Fruit fly (Drosophila melanogaster) whole organism, prepupa: ENCODE measurements around the gene CG13113.

Experiments
- CG10631 ChIP-seq: fragments of 200-800 bp; sonication (Bioruptor generic); optimal IDR thresholded peaks from 2 replicates; lab custom pipeline; 2016; ENCODE audit warnings: missing biosample characterization, missing genetic modification characterization
- CG11762 ChIP-seq: fragments of 200-800 bp; sonication (Bioruptor generic); optimal IDR thresholded peaks from 3 replicates; lab custom pipeline; 2016; ENCODE audit warnings: missing biosample characterization, missing genetic modification characterization; ENCODE audit not compliant: insufficient read depth
- CG11902 ChIP-seq: fragments of 200-800 bp; sonication (Bioruptor generic); optimal IDR thresholded peaks from 3 replicates; lab custom pipeline; 2016; ENCODE audit warnings: missing biosample characterization, missing genetic modification characterization
- CG15336 ChIP-seq: fragments of 200-800 bp; sonication (Bioruptor generic); IDR thresholded peaks from 2 replicates; pipeline ENCODE4 v1.3.6; 2022; ENCODE audit warnings: missing biosample characterization, missing genetic modification characterization
- CG16779 ChIP-seq: fragments of 200-800 bp; sonication (Bioruptor generic); optimal IDR thresholded peaks from 3 replicates; lab custom pipeline; 2017; ENCODE audit warnings: missing biosample characterization, mild to moderate bottlenecking, missing genetic modification characterization
- CG3032 ChIP-seq: fragments of 200-800 bp; optimal IDR thresholded peaks from 2 replicates; lab custom pipeline; 2019; ENCODE audit warnings: missing biosample characterization, mild to moderate bottlenecking, missing genetic modification characterization, moderate library complexity
- CG31627 ChIP-seq: fragments of 200-800 bp; sonication (Bioruptor generic); optimal IDR thresholded peaks from 3 replicates; lab custom pipeline; 2016; ENCODE audit warnings: missing biosample characterization, missing genetic modification characterization
- CG32006 ChIP-seq: fragments of 200-800 bp; sonication (Bioruptor generic); optimal IDR thresholded peaks from 3 replicates; lab custom pipeline; 2017; ENCODE audit warnings: missing biosample characterization, mild to moderate bottlenecking, missing genetic modification characterization
- CG34406 ChIP-seq: fragments of 200-800 bp; sonication (Bioruptor generic); optimal IDR thresholded peaks from 3 replicates; lab custom pipeline; 2016; ENCODE audit warnings: missing biosample characterization, missing genetic modification characterization
- CG3919 ChIP-seq: fragments of 200-800 bp; sonication (Bioruptor generic); optimal IDR thresholded peaks from 3 replicates; lab custom pipeline; 2016; ENCODE audit warnings: missing biosample characterization, missing genetic modification characterization
- CG4318 ChIP-seq: fragments of 200-800 bp; sonication (Bioruptor generic); optimal IDR thresholded peaks from 3 replicates; lab custom pipeline; 2017; ENCODE audit warnings: missing biosample characterization, mild to moderate bottlenecking, missing genetic modification characterization
- CG6163 ChIP-seq: fragments of 200-800 bp; sonication (Bioruptor generic); IDR thresholded peaks from 3 replicates; pipeline ENCODE4 v1.3.6; 2022; ENCODE audit warnings: missing biosample characterization, missing genetic modification characterization
- CG6276 ChIP-seq: fragments of 200-800 bp; sonication (Bioruptor generic); optimal IDR thresholded peaks from 2 replicates; lab custom pipeline; 2017; ENCODE audit warnings: missing biosample characterization, mild to moderate bottlenecking, missing genetic modification characterization
- CG6808 ChIP-seq: fragments of 200-800 bp; sonication (Bioruptor generic); optimal IDR thresholded peaks from 3 replicates; lab custom pipeline; 2017; ENCODE audit warnings: missing biosample characterization, missing genetic modification characterization, mild to moderate bottlenecking, moderate library complexity, missing genetic modification reagents
- CG8119 ChIP-seq: fragments of 200-800 bp; sonication (Bioruptor generic); IDR thresholded peaks from 3 replicates; pipeline ENCODE4 v1.3.6; 2022; ENCODE audit warnings: missing biosample characterization, missing genetic modification characterization
- CG8319 ChIP-seq: fragments of 200-800 bp; sonication (Bioruptor generic); optimal IDR thresholded peaks from 3 replicates; lab custom pipeline; 2016; ENCODE audit warnings: missing biosample characterization, missing genetic modification characterization
- CG8632 ChIP-seq: fragments of 200-800 bp; sonication (Bioruptor generic); optimal IDR thresholded peaks from 3 replicates; lab custom pipeline; 2016; ENCODE audit warnings: missing biosample characterization, missing genetic modification characterization
- Eip75B ChIP-seq: fragments of 200-800 bp; sonication (Bioruptor generic); optimal IDR thresholded peaks from 3 replicates; lab custom pipeline; 2016; ENCODE audit warnings: missing biosample characterization, missing genetic modification characterization
- Eip78C ChIP-seq: fragments of 200-800 bp; sonication (Bioruptor generic); peaks from one replicate; lab custom pipeline; 2016; ENCODE audit warnings: missing biosample characterization, missing genetic modification characterization
- Eip93F ChIP-seq: fragments of 200-800 bp; sonication (Bioruptor generic); optimal IDR thresholded peaks from 2 replicates; lab custom pipeline; 2016; ENCODE audit warnings: missing biosample characterization, mild to moderate bottlenecking, missing genetic modification characterization
- Ets21C ChIP-seq: fragments of 200-800 bp; sonication (Bioruptor generic); optimal IDR thresholded peaks from 3 replicates; lab custom pipeline; 2016; ENCODE audit warnings: missing biosample characterization, missing genetic modification characterization
- Gug ChIP-seq: fragments of 200-800 bp; sonication (Bioruptor generic); IDR thresholded peaks from 2 replicates; pipeline ENCODE4 v1.3.6; 2022; ENCODE audit warnings: missing biosample characterization, missing genetic modification characterization
- Hr38 ChIP-seq: sonication (Bioruptor generic); optimal IDR thresholded peaks from 2 replicates; lab custom pipeline; 2016; ENCODE audit warnings: missing biosample characterization, missing genetic modification characterization
- Hr39 ChIP-seq: fragments of 200-800 bp; sonication (Bioruptor generic); optimal IDR thresholded peaks from 2 replicates; lab custom pipeline; 2016; ENCODE audit warnings: missing biosample characterization, missing genetic modification characterization
- Hr4 ChIP-seq: fragments of 200-800 bp; sonication (Bioruptor generic); optimal IDR thresholded peaks from 3 replicates; lab custom pipeline; 2016; ENCODE audit warnings: missing biosample characterization, missing genetic modification characterization
- Lpt ChIP-seq: fragments of 200-800 bp; sonication (Bioruptor generic); optimal IDR thresholded peaks from 3 replicates; lab custom pipeline; 2016; ENCODE audit warnings: missing biosample characterization, missing genetic modification characterization
- Met ChIP-seq: fragments of 200-800 bp; sonication (Bioruptor generic); optimal IDR thresholded peaks from 3 replicates; lab custom pipeline; 2016; ENCODE audit warnings: missing biosample characterization, missing genetic modification characterization
- Smox ChIP-seq: fragments of 200-800 bp; sonication (Bioruptor generic); optimal IDR thresholded peaks from 3 replicates; lab custom pipeline; 2016; ENCODE audit warnings: missing biosample characterization, missing genetic modification characterization
- Sox102F ChIP-seq: fragments of 200-800 bp; sonication (Bioruptor generic); optimal IDR thresholded peaks from 2 replicates; lab custom pipeline; 2016; ENCODE audit warnings: missing biosample characterization, mild to moderate bottlenecking, missing genetic modification characterization
- Sox14 ChIP-seq: fragments of 200-800 bp; sonication (Bioruptor generic); optimal IDR thresholded peaks from 3 replicates; lab custom pipeline; 2016; ENCODE audit warnings: missing biosample characterization, missing genetic modification characterization
- Sox15 ChIP-seq: fragments of 200-800 bp; sonication (Bioruptor generic); optimal IDR thresholded peaks from 3 replicates; lab custom pipeline; 2016; ENCODE audit warnings: missing biosample characterization, missing genetic modification characterization
- achi ChIP-seq: fragments of 200-800 bp; sonication (Bioruptor generic); optimal IDR thresholded peaks from 3 replicates; lab custom pipeline; 2016; ENCODE audit warnings: missing biosample characterization, missing genetic modification characterization
- acj6 ChIP-seq: fragments of 200-800 bp; sonication (Bioruptor generic); optimal IDR thresholded peaks from 3 replicates; lab custom pipeline; 2016; ENCODE audit warnings: missing biosample characterization, missing genetic modification characterization
- cyc ChIP-seq: fragments of 200-800 bp; sonication (Bioruptor generic); optimal IDR thresholded peaks from 3 replicates; lab custom pipeline; 2016; ENCODE audit warnings: missing biosample characterization, missing genetic modification characterization
- dac ChIP-seq: fragments of 200-800 bp; sonication (Bioruptor generic); optimal IDR thresholded peaks from 2 replicates; lab custom pipeline; 2017; ENCODE audit warnings: missing biosample characterization, mild to moderate bottlenecking, missing genetic modification characterization
- dsx ChIP-seq: fragments of 200-800 bp; optimal IDR thresholded peaks from 3 replicates; lab custom pipeline; 2019; ENCODE audit warnings: missing biosample characterization, mild to moderate bottlenecking, missing genetic modification characterization, moderate library complexity; ENCODE audit not compliant: poor library complexity, severe bottlenecking
- eg ChIP-seq: fragments of 200-800 bp; sonication (Bioruptor generic); IDR thresholded peaks from 3 replicates; pipeline ENCODE4 v1.3.6; 2022; ENCODE audit warnings: missing biosample characterization, missing genetic modification characterization
- esn ChIP-seq: fragments of 200-800 bp; sonication (Bioruptor generic); optimal IDR thresholded peaks from 2 replicates; lab custom pipeline; 2016; ENCODE audit warnings: missing biosample characterization, mild to moderate bottlenecking, missing genetic modification characterization, moderate library complexity
- fd59A ChIP-seq: fragments of 200-800 bp; sonication (Bioruptor generic); optimal IDR thresholded peaks from 2 replicates; lab custom pipeline; 2017; ENCODE audit warnings: missing biosample characterization, mild to moderate bottlenecking, missing genetic modification characterization, missing genetic modification reagents
- fkh ChIP-seq: fragments of 200-800 bp; sonication (Bioruptor generic); optimal IDR thresholded peaks from 3 replicates; lab custom pipeline; 2017; ENCODE audit warnings: missing biosample characterization, mild to moderate bottlenecking, missing genetic modification characterization, moderate library complexity
- net ChIP-seq: fragments of 200-800 bp; sonication (Bioruptor generic); optimal IDR thresholded peaks from 3 replicates; lab custom pipeline; 2016; ENCODE audit warnings: missing biosample characterization, missing genetic modification characterization
- pdm3 ChIP-seq: fragments of 200-800 bp; sonication (Bioruptor generic); optimal IDR thresholded peaks from 3 replicates; lab custom pipeline; 2016; ENCODE audit warnings: missing biosample characterization, missing genetic modification characterization
- spab ChIP-seq: fragments of 200-800 bp; sonication (Bioruptor generic); optimal IDR thresholded peaks from 2 replicates; lab custom pipeline; 2017; ENCODE audit warnings: missing biosample characterization, mild to moderate bottlenecking, missing genetic modification characterization, missing genetic modification reagents
- ss ChIP-seq, 2 experiments: fragments of 200-800 bp; sonication (Bioruptor generic); optimal IDR thresholded peaks; 2 replicates in 1 of 2; 3 replicates in 1 of 2; lab custom pipeline; 2017 to 2018; ENCODE audit warnings: mild to moderate bottlenecking in 2 of 2, missing biosample characterization in 2 of 2, missing genetic modification characterization in 2 of 2, moderate library complexity in 1 of 2
- svp ChIP-seq: fragments of 200-800 bp; sonication (Bioruptor generic); peaks from one replicate; lab custom pipeline; 2016; ENCODE audit warnings: missing biosample characterization, missing genetic modification characterization
- topi ChIP-seq: fragments of 200-800 bp; sonication (Bioruptor generic); optimal IDR thresholded peaks from 3 replicates; lab custom pipeline; 2016; ENCODE audit warnings: missing biosample characterization, missing genetic modification characterization
- vri ChIP-seq: fragments of 200-800 bp; sonication (Bioruptor generic); optimal IDR thresholded peaks from 3 replicates; lab custom pipeline; 2016; ENCODE audit warnings: missing biosample characterization, mild to moderate bottlenecking, missing genetic modification characterization

Gene CG13113

dm6 chr2L:9496378-9497284 lies 47.3 kb upstream of the CG13113 start (continued):
- TF ChIP-seq cyc (GFP tag; lab: Kevin White, UChicago) = peak; percentile 52
- TF ChIP-seq CG6276 (GFP tag; lab: Kevin White, UChicago) = peak; percentile 67
- TF ChIP-seq CG8319 (GFP tag; lab: Kevin White, UChicago) = no peak
- TF ChIP-seq vri = peak; percentile 29
- no peak for TF ChIP-seq Sox15
- no peak for TF ChIP-seq Hr38 (GFP tag; lab: Kevin White, UChicago)
- peak; percentile 72 for TF ChIP-seq Hr39
- TF ChIP-seq Met = peak; percentile 67
- TF ChIP-seq net (GFP tag; lab: Kevin White, UChicago) = no peak
- TF ChIP-seq CG16779 (tag; lab: Kevin White, UChicago) = peak; percentile 22
- TF ChIP-seq esn (GFP tag; lab: Kevin White, UChicago) = peak; percentile 78
- no peak for TF ChIP-seq CG11762
- peak; percentile 89 for TF ChIP-seq CG32006 (GFP tag; lab: Kevin White, UChicago)

DNA sequence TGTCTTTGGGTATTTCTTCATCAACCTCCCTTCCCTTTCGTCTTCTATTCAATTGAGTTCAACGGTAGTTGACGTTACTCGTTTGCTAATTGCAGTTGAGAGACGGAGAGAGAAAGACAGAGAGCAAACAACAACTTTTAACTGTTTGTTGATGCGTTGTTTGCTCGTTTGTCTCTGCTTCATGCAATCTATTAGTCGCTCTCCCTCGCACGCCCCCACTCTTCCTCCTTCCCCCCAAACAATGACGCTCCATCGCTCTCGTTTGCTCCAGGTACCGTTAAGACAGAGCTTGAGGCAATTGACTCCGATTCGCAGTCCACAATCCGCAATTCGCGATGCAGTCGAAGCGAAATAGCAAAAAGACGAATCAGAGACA lies 46.7 kb upstream of the CG13113 start:
- no peak; the same call in 2 of the 3 replicates for TF ChIP-seq CG8119
- TF ChIP-seq Sox102F (GFP tag; lab: Kevin White, UChicago) = no peak
- no peak for TF ChIP-seq CG6808
- no peak for TF ChIP-seq CG11762
- TF ChIP-seq Eip78C (GFP tag; lab: Kevin White, UChicago) = no peak
- TF ChIP-seq esn (GFP tag; lab: Kevin White, UChicago) = no peak
- TF ChIP-seq Eip75B (GFP tag; lab: Kevin White, UChicago) = no peak
- no peak for TF ChIP-seq CG32006 (GFP tag; lab: Kevin White, UChicago)
- no peak for TF ChIP-seq CG3919 (GFP tag; lab: Kevin White, UChicago)
- TF ChIP-seq CG10631 = no peak
- no peak for TF ChIP-seq topi (GFP tag; lab: Kevin White, UChicago)
- no peak for TF ChIP-seq fd59A (GFP tag; lab: Kevin White, UChicago)
- TF ChIP-seq fkh (GFP tag; lab: Kevin White, UChicago) = peak; percentile 31
- no peak for TF ChIP-seq dsx (GFP tag; lab: Kevin White, UChicago)
- no peak for TF ChIP-seq vri
- no peak for TF ChIP-seq Ets21C (GFP tag; lab: Kevin White, UChicago)
- TF ChIP-seq CG15336 (GFP tag; lab: Robert Waterston, UW) = peak; percentile 37; the same call in 1 of the 2 replicates
- no peak for TF ChIP-seq Lpt
- TF ChIP-seq svp (GFP tag; lab: Kevin White, UChicago) = peak; percentile 12
- TF ChIP-seq CG6276 (GFP tag; lab: Kevin White, UChicago) = no peak
- no peak for TF ChIP-seq CG34406 (GFP tag; lab: Kevin White, UChicago)
- TF ChIP-seq CG11902 (GFP tag; lab: Kevin White, UChicago) = no peak
- TF ChIP-seq CG6163 (GFP tag; lab: Robert Waterston, UW) = peak; percentile 36; the same call in 2 of the 3 replicates
- TF ChIP-seq ss (GFP tag; optimal IDR thresholded peaks at IDR 0.05; lab: Kevin White, UChicago) = no peak
- no peak for TF ChIP-seq Gug (GFP tag; lab: Robert Waterston, UW)
- TF ChIP-seq dac (GFP tag; lab: Kevin White, UChicago) = no peak
- TF ChIP-seq Hr39 = no peak
- TF ChIP-seq acj6 (GFP tag; lab: Kevin White, UChicago) = no peak
- no peak for TF ChIP-seq cyc (GFP tag; lab: Kevin White, UChicago)
- no peak for TF ChIP-seq Smox
- TF ChIP-seq CG31627 (GFP tag; lab: Kevin White, UChicago) = no peak
- TF ChIP-seq net (GFP tag; lab: Kevin White, UChicago) = no peak
- TF ChIP-seq eg = 0 out of 3 replicates have a peak, but pooled peaks have one; percentile 3
- no peak for TF ChIP-seq achi (GFP tag; lab: Kevin White, UChicago)
- no peak for TF ChIP-seq pdm3 (GFP tag; lab: Kevin White, UChicago)
- TF ChIP-seq CG4318 (GFP tag; lab: Kevin White, UChicago) = no peak
- TF ChIP-seq spab (GFP tag; lab: Kevin White, UChicago) = no peak
- TF ChIP-seq CG8319 (GFP tag; lab: Kevin White, UChicago) = no peak
- TF ChIP-seq CG16779 (tag; lab: Kevin White, UChicago) = no peak
- TF ChIP-seq CG3032 = no peak
- TF ChIP-seq Sox14 (GFP tag; lab: Kevin White, UChicago) = no peak
- TF ChIP-seq Hr4 (GFP tag; lab: Kevin White, UChicago) = no peak
- TF ChIP-seq Eip93F (GFP tag; lab: Kevin White, UChicago) = no peak
- no peak for TF ChIP-seq CG8632 (GFP tag; lab: Kevin White, UChicago)
